2 fruit fly cellular contexts compared by ENCODE assay signal in the genomic region with DNA sequence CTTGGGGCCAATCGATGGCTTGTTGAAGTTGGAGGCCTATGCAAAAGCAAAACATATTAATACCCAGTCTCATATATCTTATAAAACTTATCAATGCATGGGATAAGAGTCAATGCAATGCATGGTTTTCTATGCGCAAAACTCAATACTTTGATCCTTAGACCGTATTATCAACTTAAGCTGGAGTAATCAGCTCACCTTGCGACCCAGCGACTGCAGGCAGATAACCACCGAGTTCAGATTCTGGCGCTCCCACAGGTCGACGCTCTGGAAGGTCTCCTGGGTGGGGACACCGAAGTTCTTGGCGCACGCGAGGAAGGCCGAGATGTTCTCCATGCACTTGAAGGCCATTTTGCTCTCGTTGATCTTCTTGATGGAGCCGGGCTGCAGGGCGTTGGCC.
A peak's percentile ranks its signal among the peaks of the same experiment; 100 is the strongest.
TF ChIP-seq lines count a peak whose summit lies in the region.

No protein-coding gene starts in this region.

- no peak for TF ChIP-seq CTCF in whole organism, embryonic (GFP tag; optimal IDR thresholded peaks at IDR 0.05; lab: Kevin White, UChicago)

TF ChIP-seq in whole organism, embryonic, 481 proteins besides CTCF, POLR2A, EP300 and RAD21:
- TF ChIP-seq Tbp (GFP tag; optimal IDR thresholded peaks at IDR 0.05; lab: Kevin White, UChicago) (no peak), vnd (GFP tag; IDR thresholded peaks at IDR 0.05; lab: Robert Waterston, UW; ENCODE audit: partially characterized antibody) (0 out of 3 replicates have a peak, but pooled peaks have one; percentile 12)

TF ChIP-seq in whole organism, prepupa, 60 proteins besides CTCF, POLR2A, EP300 and RAD21:
- TF ChIP-seq Blimp-1 (GFP tag; optimal IDR thresholded peaks at IDR 0.05; lab: Kevin White, UChicago) (no peak), svp (GFP tag; lab: Kevin White, UChicago) (peak; percentile 97)
